Worm (Caenorhabditis elegans) whole organism, L1 larva: ENCODE measurements around the gene sri-25.
"Not testable (repeated sequence)": the region's sequence is repeated elsewhere in the genome, so short reads cannot be mapped to it uniquely, and the experiment has no call there.

Source experiments
- fkh-10 ChIP-seq: sonication (generic microtip); optimal IDR thresholded peaks from 2 replicates; lab custom pipeline; 2017; ENCODE audit warnings: missing biosample characterization, missing genetic modification reagents, missing genetic modification characterization
- jun-1 ChIP-seq: fragments of 150-350 bp; optimal IDR thresholded peaks from 2 replicates; lab custom pipeline; 2014; ENCODE audit warnings: missing biosample characterization, missing genetic modification reagents, missing genetic modification characterization
- unc-62 ChIP-seq: fragments of 150-350 bp; optimal IDR thresholded peaks from 2 replicates; lab custom pipeline; 2014; ENCODE audit warnings: missing biosample characterization, missing genetic modification reagents, missing genetic modification characterization

DNA sequence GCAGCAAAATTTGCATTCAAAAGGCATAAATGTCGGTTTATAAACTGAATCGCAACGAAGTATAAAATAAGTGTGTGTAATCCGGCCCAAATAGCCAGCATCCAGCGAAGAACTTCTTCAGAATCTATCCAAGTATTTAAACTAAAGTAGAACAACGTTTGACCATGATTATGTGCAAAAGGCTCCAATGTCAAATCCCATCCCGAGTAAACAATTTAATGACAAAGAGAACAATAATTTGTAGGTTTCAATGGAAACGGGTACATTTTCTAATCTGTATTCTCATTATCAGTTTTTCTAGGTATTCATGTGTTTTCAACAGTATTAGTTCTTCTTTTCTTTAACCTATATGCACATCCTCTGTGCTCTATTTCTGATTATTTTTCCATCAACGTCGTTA is 9.1 kb upstream of the sri-25 start, which contains the start of gene C41G6.12:
- TF ChIP-seq jun-1; unc-62 (GFP tag; lab: Kevin White, UChicago); fkh-10 (GFP tag; lab: Kevin White, UChicago): not testable (repeated sequence)
